Worm (Caenorhabditis elegans) whole organism, dauer: ENCODE data around the gene F14F8.8.

Source experiments
- unc-62 ChIP-seq: sonication (generic microtip); optimal IDR thresholded peaks from 2 replicates; lab custom pipeline; 2017; ENCODE audit warnings: missing biosample characterization, missing genetic modification reagents, missing genetic modification characterization

Gene F14F8.8

DNA sequence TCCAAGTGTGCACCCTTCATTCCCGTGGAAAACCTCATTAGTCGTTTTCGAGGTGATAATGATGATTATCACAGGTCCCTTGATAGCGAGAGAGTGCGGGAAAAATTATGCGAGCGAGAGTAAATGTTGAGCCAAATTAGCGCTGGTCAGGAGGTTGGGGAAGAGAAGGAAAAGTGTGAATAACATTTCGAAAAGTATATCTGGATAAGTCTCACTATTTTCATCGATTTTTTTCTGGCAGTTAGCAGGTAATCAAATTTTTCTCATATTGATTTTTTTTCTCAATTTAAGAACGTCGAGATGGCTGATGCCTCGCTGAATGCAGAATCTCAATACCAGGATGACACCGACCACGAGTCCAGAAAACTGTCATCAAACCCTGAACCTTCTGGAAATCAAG, 43.1 kb downstream of the F14F8.8 start, which contains the start of gene W06G6.2:
Gene W06G6.2, plus strand, starts transcription at position 301 of the 400 bp plus-strand sequence.
- no peak for TF ChIP-seq unc-62

ce11 chrV:16627962-16628361, 44.1 kb downstream of the F14F8.8 start, which contains the start of gene oac-53:
Gene oac-53, minus strand, starts transcription at chrV:16627970.
- TF ChIP-seq unc-62, result no peak

DNA sequence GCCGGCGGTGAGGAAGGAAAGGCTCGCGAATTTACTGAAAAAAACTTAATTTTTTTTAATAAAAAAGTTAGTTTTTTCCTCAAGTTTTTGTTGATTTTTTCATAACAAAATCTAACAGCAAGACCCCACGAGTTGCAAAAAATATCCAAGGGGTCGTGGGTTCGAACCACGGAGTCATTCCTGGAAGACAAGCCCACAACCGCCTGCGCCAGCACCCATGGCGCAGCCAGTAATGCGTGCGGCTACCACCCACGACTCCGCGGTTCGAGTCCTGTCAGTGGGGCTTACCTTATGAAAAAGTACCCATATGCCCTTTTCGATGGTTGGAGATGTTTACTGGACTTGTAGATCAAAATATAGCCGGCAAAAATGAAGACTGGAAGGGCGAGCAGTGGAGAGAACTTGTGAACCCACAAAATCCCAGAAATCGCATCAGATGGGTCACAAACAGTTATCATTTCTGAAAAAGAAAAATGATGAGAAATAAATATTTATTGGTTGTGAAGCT, 49.3 kb downstream of the F14F8.8 start, which contains the start of gene Y70C5A.2:
Gene Y70C5A.2, minus strand, starts transcription at position 458 of the 508 bp plus-strand sequence.
- TF ChIP-seq unc-62, result no peak

DNA sequence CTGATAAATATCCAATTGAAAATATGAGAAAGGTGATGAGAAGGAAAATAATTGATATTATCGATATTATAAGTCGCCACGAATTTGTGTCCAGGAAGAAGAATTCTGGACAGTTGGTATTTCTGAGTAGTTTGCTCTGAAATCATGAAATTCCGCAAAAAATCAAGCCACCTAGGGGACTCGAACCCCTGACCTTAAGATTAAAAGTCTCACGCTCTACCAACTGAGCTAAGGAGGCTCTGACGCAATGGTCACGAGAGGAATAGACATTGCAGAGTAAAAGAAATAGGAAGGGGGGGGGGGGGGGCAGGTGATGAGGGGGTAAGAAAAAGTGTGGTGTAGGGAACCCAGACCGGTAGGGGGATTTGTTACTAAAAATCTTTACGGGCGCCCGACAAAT, 50.2 kb downstream of the F14F8.8 start:
- no peak for TF ChIP-seq unc-62
